Worm (Caenorhabditis elegans): Measurements from ENCODE around the gene C26D10.6.

Gene C26D10.6

DNA sequence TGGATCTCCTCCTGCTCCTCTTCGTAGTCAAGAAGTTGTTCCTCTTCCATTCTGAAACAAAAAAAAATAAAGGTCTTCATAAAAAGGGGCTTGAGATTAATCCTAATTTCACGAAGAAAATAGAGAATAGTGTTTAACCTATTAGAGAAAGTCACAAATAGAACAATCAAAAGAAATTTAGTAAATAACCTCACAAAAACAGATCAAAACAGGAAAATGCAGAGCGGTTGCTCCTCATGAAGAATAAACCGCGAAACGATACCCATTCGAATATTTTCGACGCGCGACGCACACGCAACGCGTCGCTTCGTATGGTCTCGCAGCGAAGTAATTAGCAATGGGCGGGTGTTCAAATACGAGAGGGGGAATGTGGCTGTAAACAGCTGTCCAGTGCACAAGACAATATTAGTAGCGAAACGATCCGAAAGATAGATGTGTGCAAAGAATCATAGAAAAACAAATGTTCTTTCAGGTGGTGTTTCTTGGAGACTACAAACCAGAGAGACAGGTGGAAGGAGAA is 25.6 kb downstream of the C26D10.6 start, which contains the start of gene hel-1 (continued):
- TF ChIP-seq nfya-2 (GFP tag; IDR thresholded peaks at IDR 0.05) (no peak), sea-2 (GFP tag; IDR thresholded peaks at IDR 0.05) (no peak), egl-18 (GFP tag; IDR thresholded peaks at IDR 0.05) (no peak), nhr-179 (tag; optimal IDR thresholded peaks at IDR 0.05) (no peak), lin-54 (GFP tag; optimal IDR thresholded peaks at IDR 0.05) (peak; percentile 92), T26A5.8 (tag; optimal IDR thresholded peaks at IDR 0.05) (no peak), ceh-91 (GFP tag; IDR thresholded peaks at IDR 0.05) (peak; percentile 63), ceh-40 (GFP tag; IDR thresholded peaks at IDR 0.05) (no peak), K11D2.4 (GFP tag; IDR thresholded peaks at IDR 0.05) (0 out of 2 replicates have a peak, but pooled peaks have one; percentile 27), hsf-1 (GFP tag; IDR thresholded peaks at IDR 0.05) (peak; percentile 57; the same call in 1 of the 2 replicates), mxl-1 (tag; optimal IDR thresholded peaks at IDR 0.05) (no peak), let-607 (tag; optimal IDR thresholded peaks at IDR 0.05) (no peak), Y53F4B.3 (GFP tag; IDR thresholded peaks at IDR 0.05) (no peak), C06A6.2 (GFP tag; conservative IDR thresholded peaks at IDR 0.05) (no peak), aptf-2 (GFP tag; conservative IDR thresholded peaks at IDR 0.05) (no peak), lsy-27 (tag; optimal IDR thresholded peaks at IDR 0.05; ENCODE audit: borderline replicate concordance, insufficient read depth) (no peak), cebp-2 (GFP tag; IDR thresholded peaks at IDR 0.05) (no peak), ceh-27 (GFP tag; optimal IDR thresholded peaks at IDR 0.05) (peak; percentile 79), F22D6.2 (tag; optimal IDR thresholded peaks at IDR 0.05) (no peak), dox-1 (GFP tag; IDR thresholded peaks at IDR 0.05) (peak; percentile 42; the same call in 1 of the 2 replicates), ztf-28 (GFP tag; IDR thresholded peaks at IDR 0.05) (no peak), madf-10 (tag; optimal IDR thresholded peaks at IDR 0.05) (peak; percentile 61), sptf-2 (GFP tag; optimal IDR thresholded peaks at IDR 0.05) (no peak), ceh-79 (tag; optimal IDR thresholded peaks at IDR 0.05) (no peak), bed-2 (GFP tag; IDR thresholded peaks at IDR 0.05) (no peak), somi-1 (GFP tag; optimal IDR thresholded peaks at IDR 0.05) (no peak), hmg-20 (GFP tag; IDR thresholded peaks at IDR 0.05) (no peak), F39B2.1 (GFP tag; IDR thresholded peaks at IDR 0.05) (no peak), dpl-1 (GFP tag; optimal IDR thresholded peaks at IDR 0.05) (peak; percentile 83), Y67H2A.10 (GFP tag; conservative IDR thresholded peaks at IDR 0.05) (0 out of 2 replicates have a peak, but pooled peaks have one; percentile 16), atf-7 (tag; optimal IDR thresholded peaks at IDR 0.05) (no peak), hrde-1 (tag; optimal IDR thresholded peaks at IDR 0.05; ENCODE audit: borderline replicate concordance) (no peak), Y53G8AR.9 (GFP tag; conservative IDR thresholded peaks at IDR 0.05) (peak; percentile 53; the same call in 1 of the 2 replicates), snpc-3.4 (tag; optimal IDR thresholded peaks at IDR 0.05) (peak; percentile 27), ztf-6 (GFP tag; IDR thresholded peaks at IDR 0.05) (no peak), ekl-4 (GFP tag; IDR thresholded peaks at IDR 0.05) (peak; percentile 83), B0261.1 (tag; optimal IDR thresholded peaks at IDR 0.05) (no peak), D2030.7 (GFP tag; IDR thresholded peaks at IDR 0.05) (peak; percentile 46; the same call in 1 of the 2 replicates), tbp1 (GFP tag; optimal IDR thresholded peaks at IDR 0.05) (peak; percentile 54), F57C9.4 (tag; optimal IDR thresholded peaks at IDR 0.05) (no peak), hmg-1.2 (GFP tag; IDR thresholded peaks at IDR 0.05) (peak; percentile 55; the same call in 1 of the 2 replicates), T07F8.4 (tag; optimal IDR thresholded peaks at IDR 0.05) (no peak), F23B12.7 (tag; optimal IDR thresholded peaks at IDR 0.05; ENCODE audit: insufficient read depth) (no peak), ama-1 (optimal IDR thresholded peaks at IDR 0.05) (no peak), ama-1 (GFP tag; optimal IDR thresholded peaks at IDR 0.05) (no peak), F52B5.7 (tag; optimal IDR thresholded peaks at IDR 0.05) (no peak)
